Fruit fly (Drosophila melanogaster): ENCODE data around the gene CG2519.

The CG2519 gene

DNA sequence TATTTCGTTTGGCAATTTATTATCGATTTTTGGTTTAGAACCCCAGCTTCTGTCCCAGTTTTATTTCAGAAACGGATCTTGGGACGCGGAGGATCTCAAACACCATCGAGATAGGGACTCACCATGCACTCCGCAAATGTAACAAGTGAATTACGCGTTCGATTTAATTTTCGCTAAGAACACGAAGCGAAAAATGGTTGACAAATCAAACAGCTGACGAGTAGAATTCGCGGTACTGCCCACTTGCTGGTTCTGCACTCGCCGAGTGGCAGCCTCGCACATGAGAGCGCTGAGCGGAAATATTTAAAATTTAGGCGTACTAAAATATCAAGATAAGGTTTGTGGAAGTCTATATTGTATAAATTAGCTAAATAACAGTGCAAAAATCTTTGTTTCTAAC, 15.8 kb upstream of the CG2519 start, which contains the start of gene Pi4KIIalpha (continued):
- TF ChIP-seq HmgZ (tag; optimal IDR thresholded peaks at IDR 0.05) (peak; percentile 16), Dref (GFP tag; IDR thresholded peaks at IDR 0.05) (peak; percentile 59), Sry-δ (GFP tag; optimal IDR thresholded peaks at IDR 0.05) (peak; percentile 12), crol (GFP tag; IDR thresholded peaks at IDR 0.05) (0 out of 2 replicates have a peak, but pooled peaks have one; percentile 1), gcm (GFP tag; optimal IDR thresholded peaks at IDR 0.05) (no peak), Sry-β (GFP tag; optimal IDR thresholded peaks at IDR 0.05) (peak; percentile 32), CG11504 (tag; optimal IDR thresholded peaks at IDR 0.05) (no peak), rib (GFP tag; IDR thresholded peaks at IDR 0.05) (peak; percentile 80), gfzf (GFP tag; optimal IDR thresholded peaks at IDR 0.05) (peak; percentile 9), CG7357 (GFP tag; IDR thresholded peaks at IDR 0.05) (no peak), CG1603 (tag; optimal IDR thresholded peaks at IDR 0.05) (peak; percentile 55), YL-1 (GFP tag; optimal IDR thresholded peaks at IDR 0.05) (peak; percentile 14), E2f2 (GFP tag; IDR thresholded peaks at IDR 0.05) (peak; percentile 93), CG4617 (GFP tag; optimal IDR thresholded peaks at IDR 0.05; ENCODE audit: borderline replicate concordance) (peak; percentile 47), Dll (GFP tag; IDR thresholded peaks at IDR 0.05; ENCODE audit: partially characterized antibody) (peak; percentile 26; the same call in 1 of the 4 replicates)

DNA sequence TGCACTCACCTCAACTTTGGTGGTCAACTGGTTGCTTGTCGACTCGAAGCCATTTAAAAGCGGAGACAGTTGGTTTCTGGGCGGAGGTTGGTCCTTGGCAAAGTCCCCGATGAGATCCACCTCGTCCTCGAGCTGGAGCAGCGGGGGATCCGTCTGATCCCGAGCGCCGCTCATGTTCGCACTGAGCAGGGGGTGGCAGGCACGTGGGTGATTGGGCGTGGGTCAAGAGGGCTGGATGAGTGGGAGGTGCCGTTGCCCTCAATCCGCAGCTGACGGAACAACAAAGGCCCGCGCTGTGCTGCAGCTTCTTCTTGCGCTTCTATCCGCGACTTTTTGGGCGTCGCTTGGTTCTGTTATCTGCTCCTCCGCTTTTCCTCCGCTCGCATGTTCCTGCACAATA, 15.4 kb upstream of the CG2519 start:
- no peak for TF ChIP-seq org-1 (GFP tag; optimal IDR thresholded peaks at IDR 0.05)
- TF ChIP-seq nmo (GFP tag; optimal IDR thresholded peaks at IDR 0.05), result no peak
- TF ChIP-seq CoRest (tag; optimal IDR thresholded peaks at IDR 0.05), result no peak
- no peak for TF ChIP-seq CG32532 (GFP tag; IDR thresholded peaks at IDR 0.05)
- no peak for TF ChIP-seq pita (GFP tag; optimal IDR thresholded peaks at IDR 0.05)
- no peak for TF ChIP-seq Xbp1 (GFP tag; optimal IDR thresholded peaks at IDR 0.05)
- TF ChIP-seq btn (GFP tag; optimal IDR thresholded peaks at IDR 0.05), result no peak
- 0 out of 3 replicates have a peak, but pooled peaks have one; percentile 28 for TF ChIP-seq sr (GFP tag; IDR thresholded peaks at IDR 0.05)
- TF ChIP-seq CG8359 (GFP tag; optimal IDR thresholded peaks at IDR 0.05; ENCODE audit: borderline replicate concordance), result no peak
- TF ChIP-seq MESR4 (GFP tag; optimal IDR thresholded peaks at IDR 0.05), result no peak
- TF ChIP-seq CG18011 (GFP tag; optimal IDR thresholded peaks at IDR 0.05), result no peak
- TF ChIP-seq aop (GFP tag; IDR thresholded peaks at IDR 0.05), result no peak
- TF ChIP-seq lov (optimal IDR thresholded peaks at IDR 0.05), result no peak
- TF ChIP-seq lov (GFP tag; IDR thresholded peaks at IDR 0.05), result 0 out of 3 replicates have a peak, but pooled peaks have one; percentile 29
- peak; percentile 61 for TF ChIP-seq Med (GFP tag)
- 0 out of 2 replicates have a peak, but pooled peaks have one; percentile 24 for TF ChIP-seq crol (GFP tag; IDR thresholded peaks at IDR 0.05)
- TF ChIP-seq CG7987 (GFP tag; optimal IDR thresholded peaks at IDR 0.05), result no peak
- TF ChIP-seq Spps (tag; optimal IDR thresholded peaks at IDR 0.05), result no peak
- no peak for TF ChIP-seq NC2α (GFP tag; optimal IDR thresholded peaks at IDR 0.05)
- TF ChIP-seq cad (GFP tag; optimal IDR thresholded peaks at IDR 0.05), result no peak
- no peak for TF ChIP-seq fd102C (GFP tag; optimal IDR thresholded peaks at IDR 0.05)
- no peak for TF ChIP-seq Dad (GFP tag; optimal IDR thresholded peaks at IDR 0.05)
- no peak for TF ChIP-seq HmgZ (tag; optimal IDR thresholded peaks at IDR 0.05)
- no peak for TF ChIP-seq CG3838 (GFP tag; optimal IDR thresholded peaks at IDR 0.05)
- TF ChIP-seq yki (optimal IDR thresholded peaks at IDR 0.05), result no peak
- no peak for TF ChIP-seq CG13287 (GFP tag; IDR thresholded peaks at IDR 0.05; ENCODE audit: partially characterized antibody)
- peak; percentile 13 for TF ChIP-seq CG17385 (GFP tag; optimal IDR thresholded peaks at IDR 0.05)
- TF ChIP-seq dm (GFP tag; optimal IDR thresholded peaks at IDR 0.05), result no peak
- no peak for TF ChIP-seq eyg (GFP tag; optimal IDR thresholded peaks at IDR 0.05)
- TF ChIP-seq Atf6 (GFP tag; IDR thresholded peaks at IDR 0.05), result no peak
- TF ChIP-seq CG13894 (tag; optimal IDR thresholded peaks at IDR 0.05), result no peak

All from whole organism, embryonic.